Fruit fly (Drosophila melanogaster): ENCODE measurements around the gene Ccp84Ab.

Ccp84Ab gene

DNA sequence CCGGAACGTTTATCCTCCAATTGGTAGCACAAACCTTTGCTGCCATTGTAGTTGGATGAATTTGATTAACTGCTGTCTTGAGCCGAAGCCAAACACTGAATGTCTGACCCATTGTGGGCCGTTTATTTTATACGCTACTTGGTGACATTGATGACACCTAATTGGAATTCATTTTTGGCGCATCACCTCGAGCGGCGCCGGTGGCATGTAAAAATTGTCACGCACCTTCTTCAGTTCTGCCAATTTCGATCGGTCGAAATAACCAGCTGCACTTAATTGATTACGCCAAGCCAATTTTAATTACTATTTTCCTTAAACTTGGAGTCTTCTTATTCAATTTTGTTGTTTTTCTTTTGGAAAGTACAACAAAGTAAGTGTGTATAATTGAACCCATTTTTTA is 11.0 kb downstream of the Ccp84Ab start, which contains the start of gene Ccp84Ae:
Gene Ccp84Ae (minus strand): TSS at position 101 of the 400 bp plus-strand sequence.
- TF ChIP-seq CG17801 (GFP tag; optimal IDR thresholded peaks at IDR 0.05; ENCODE audit: partially characterized antibody), result no peak

DNA sequence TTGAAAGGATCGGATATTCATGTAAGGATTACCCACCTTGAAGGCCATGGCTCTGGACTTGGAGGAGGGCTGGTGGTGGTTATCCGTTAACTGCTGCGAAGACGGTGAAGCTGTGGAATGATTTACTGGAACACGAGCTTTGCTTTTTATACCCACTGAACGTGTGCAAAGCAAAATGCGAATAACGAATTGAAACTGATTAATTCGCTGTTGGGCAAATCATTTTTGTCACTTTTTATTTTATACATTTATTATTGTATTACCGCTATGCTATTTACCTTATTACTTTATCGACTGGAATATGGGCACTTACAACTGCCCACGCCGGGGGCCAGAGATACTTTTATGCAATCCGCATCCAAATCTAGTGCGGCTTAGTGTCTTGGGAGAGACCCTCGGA is 12.5 kb downstream of the Ccp84Ab start, which contains the start of gene Ccp84Af:
Gene Ccp84Af (minus strand): TSS at position 101 of the 400 bp plus-strand sequence.
- no peak for TF ChIP-seq CG17801 (GFP tag; optimal IDR thresholded peaks at IDR 0.05; ENCODE audit: partially characterized antibody)

DNA sequence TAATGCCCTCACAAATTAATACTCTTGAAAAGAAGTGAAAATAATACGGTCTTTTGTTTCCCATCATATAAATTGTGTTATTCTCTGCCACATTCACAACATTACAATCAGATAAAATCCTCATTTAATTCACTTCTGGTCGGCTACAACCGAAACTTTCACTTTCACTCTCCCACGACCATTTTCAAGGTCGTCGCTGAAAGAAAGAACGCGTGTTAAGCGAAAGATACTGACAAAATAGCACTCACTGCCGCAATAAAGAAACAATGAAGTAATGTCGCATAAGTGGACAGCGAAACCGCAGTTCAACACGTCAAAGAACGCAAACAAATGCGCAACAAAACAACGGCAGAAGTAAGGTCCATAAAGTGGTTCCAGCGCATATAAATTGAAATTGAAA is 14.5 kb downstream of the Ccp84Ab start:
- no peak for TF ChIP-seq CG17801 (GFP tag; optimal IDR thresholded peaks at IDR 0.05; ENCODE audit: partially characterized antibody)

DNA sequence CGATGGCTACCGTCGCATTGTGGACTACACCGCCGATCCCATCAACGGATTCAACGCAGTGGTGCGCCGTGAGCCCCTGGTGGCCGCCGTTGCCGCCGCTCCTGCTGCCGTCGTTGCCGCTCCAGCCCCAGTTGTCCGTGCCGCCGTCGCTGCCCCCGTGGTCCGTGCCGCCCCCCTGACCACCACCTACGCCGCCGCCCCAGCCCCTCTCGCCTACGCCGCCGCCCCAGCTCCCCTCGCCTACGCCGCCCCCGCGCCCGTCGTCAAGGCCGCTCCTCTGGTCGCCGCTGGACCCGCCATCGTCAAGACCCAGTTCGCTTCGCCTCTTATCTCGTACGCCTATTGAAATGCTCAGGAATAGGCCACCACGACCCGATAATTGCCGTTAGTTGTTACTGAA is 15.5 kb downstream of the Ccp84Ab start:
- no peak for TF ChIP-seq CG17801 (GFP tag; optimal IDR thresholded peaks at IDR 0.05; ENCODE audit: partially characterized antibody)

DNA sequence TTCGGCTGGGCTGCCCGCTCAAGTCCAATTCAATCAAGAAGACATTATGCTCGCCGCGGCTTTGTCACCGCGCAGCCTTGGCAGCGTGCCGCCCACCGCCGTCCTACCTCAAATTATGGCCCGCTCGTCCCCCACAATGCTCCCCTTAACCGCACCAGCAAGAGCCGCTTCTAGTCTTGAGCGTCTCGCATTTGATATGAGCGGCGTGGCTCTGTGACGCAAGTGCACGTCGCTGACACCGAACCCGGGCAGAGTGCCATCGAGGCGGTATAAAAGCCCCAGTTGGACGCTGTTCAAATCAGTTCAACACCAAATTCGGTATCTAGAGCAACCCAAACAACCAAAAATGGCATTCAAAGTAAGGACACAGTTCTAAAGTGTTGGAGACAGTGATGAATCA is 16.2 kb downstream of the Ccp84Ab start, which contains the start of gene Ccp84Ag:
Gene Ccp84Ag (plus strand): TSS at position 301 of the 400 bp plus-strand sequence.
- no peak for TF ChIP-seq CG17801 (GFP tag; optimal IDR thresholded peaks at IDR 0.05; ENCODE audit: partially characterized antibody)

DNA sequence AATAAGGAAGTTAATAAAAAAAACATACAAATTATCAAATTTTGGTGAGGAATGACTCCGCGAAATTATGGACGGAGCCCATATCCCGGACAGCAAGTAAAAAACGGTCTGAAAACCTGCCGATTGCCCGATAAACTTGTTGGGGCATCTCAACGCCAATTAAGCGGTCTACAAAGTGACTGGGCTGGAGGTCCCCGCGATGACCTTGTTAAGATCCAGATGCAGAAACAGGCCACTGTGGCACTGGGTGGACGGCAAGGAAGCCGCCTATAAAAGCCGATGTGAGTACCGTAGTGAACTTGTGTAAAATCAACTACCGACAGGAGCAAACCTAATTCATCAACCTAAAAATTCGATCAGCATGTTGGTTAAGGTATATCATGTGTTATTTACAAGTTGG is 18.5 kb downstream of the Ccp84Ab start, which contains the start of gene Edg84A:
Gene Edg84A (plus strand): TSS at position 301 of the 400 bp plus-strand sequence.
- TF ChIP-seq CG17801 (GFP tag; optimal IDR thresholded peaks at IDR 0.05; ENCODE audit: partially characterized antibody), result no peak

DNA sequence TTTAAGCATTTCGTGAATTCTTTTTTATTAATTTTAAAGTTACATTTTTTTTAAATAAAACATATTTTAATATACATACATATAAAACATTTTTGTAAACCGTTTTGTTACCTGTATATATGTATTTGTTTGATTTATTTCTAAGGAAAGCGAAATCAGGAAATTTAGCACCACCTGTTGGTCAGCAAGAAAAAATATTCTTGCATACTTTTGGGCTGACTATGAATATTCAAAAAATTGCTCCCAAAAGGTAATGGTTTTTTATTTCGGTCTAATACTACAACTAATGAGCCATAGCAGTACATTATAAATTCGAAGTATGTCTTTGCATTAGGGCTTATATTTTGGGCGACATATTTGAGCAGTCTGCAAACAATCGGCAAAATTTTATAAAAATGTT is 19.0 kb downstream of the Ccp84Ab start:
- TF ChIP-seq CG17801 (GFP tag; optimal IDR thresholded peaks at IDR 0.05; ENCODE audit: partially characterized antibody), result no peak

DNA sequence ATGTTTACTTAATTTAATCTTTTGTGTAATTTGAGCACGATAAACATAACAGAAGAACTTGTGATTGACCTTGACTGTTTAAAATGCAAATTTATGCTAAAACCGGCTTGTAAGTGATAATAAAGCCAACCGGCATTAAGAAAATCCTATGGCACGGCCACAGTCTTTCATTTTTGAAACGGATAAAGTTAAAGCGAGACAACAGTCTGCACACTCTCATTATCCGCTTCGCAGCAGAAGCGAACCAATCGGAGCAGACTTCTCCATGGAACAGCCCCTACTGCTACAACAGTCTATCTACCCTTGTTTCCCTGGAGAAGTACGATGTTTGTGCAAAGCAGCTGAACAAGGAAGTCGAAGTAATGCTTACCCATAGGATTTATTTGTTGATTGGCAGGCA is 19.5 kb downstream of the Ccp84Ab start:
- no peak for TF ChIP-seq CG17801 (GFP tag; optimal IDR thresholded peaks at IDR 0.05; ENCODE audit: partially characterized antibody)

DNA sequence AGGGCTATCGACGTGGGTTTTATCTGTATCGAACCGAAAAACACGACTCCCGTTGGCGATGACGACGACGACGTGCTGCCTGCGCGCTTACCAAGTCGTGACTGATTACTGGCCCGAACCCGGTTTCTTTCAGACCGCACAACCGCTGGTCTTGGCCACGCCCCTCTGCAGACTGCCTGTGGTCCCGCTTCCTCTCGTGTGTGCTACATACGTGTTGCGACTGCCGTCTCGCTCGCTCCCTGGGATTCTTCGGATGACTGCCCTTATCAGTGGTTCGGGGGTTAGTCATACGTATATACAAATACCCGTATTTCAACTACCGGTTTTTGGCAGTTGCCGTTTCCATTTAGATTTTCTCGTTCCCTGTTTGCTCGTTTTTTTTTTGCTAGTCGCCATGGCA is 24.2 kb downstream of the Ccp84Ab start, which contains the start of gene lab:
Gene lab (minus strand): TSS at position 111 of the 400 bp plus-strand sequence.
- TF ChIP-seq CG17801 (GFP tag; optimal IDR thresholded peaks at IDR 0.05; ENCODE audit: partially characterized antibody), result no peak

DNA sequence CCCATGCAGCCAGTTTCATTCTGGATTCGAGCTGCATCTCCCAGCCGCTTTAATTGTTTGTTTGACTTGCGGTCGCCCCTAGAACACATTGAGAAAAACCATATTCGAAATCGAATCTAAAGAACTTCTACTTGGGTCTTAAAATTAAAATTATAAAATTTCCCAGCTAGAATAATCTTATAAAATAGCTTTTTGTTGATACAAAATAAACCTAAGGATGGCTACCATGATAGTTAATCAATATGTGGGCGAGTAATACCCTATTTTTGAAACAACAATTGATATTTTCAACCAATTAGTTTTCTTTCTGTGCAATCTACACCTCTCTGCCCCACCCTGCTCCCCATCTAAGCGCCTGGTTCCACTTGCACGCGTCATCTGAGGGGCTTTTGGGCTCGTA is 28.1 kb downstream of the Ccp84Ab start:
- TF ChIP-seq CG17801 (GFP tag; optimal IDR thresholded peaks at IDR 0.05; ENCODE audit: partially characterized antibody), result no peak

DNA sequence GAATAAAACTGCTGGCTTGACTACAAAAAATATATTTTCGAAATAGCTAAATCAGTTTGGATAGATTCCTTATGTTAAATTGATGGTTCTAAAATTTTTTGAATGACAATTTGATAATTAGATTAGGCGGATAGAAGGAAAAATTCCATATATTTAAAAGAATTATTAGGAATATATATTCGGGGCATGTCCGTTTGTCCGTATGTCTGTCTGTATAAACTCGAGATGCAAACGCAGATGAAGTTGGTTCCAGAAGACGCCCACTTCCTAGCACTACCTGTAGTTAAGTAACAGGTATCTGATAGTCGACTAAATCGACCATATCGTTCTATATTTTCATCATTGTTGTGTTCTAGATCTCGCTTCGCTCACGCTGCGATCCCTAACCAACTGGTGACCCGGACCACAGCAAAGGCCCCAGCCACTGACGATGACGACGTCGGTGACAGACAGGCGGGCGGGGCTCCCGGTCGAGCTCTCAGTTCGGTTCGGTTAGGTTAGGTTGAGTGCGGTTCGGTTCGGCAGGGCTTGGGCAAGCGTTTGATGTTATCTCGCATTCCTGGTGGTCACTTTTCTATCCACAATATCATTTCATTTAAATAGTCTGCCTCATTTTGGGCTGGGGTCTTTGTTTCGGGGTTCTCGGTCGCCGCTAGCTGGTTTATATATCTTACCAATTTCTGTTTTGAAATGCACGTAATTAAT is 30.2 kb downstream of the Ccp84Ab start:
- no peak for TF ChIP-seq CG17801 (GFP tag; optimal IDR thresholded peaks at IDR 0.05; ENCODE audit: partially characterized antibody)

DNA sequence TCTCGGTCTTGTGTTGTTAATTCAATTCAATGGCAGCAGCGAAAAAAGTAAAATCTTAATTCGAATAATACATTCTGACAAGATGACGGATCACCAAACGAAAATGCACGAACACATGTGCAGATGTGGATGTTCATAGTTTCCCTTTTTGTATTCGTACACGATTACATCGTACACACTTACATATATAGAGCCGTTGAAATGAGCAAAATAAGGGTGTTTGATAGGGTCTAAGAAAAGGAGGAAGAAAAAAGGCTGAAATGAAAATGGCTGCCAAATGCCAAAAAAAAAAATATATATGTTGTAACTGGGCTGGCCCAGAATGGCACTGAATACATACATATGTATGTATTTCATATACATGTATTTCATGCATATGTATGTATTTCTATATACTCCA is 34.4 kb downstream of the Ccp84Ab start:
- no peak for TF ChIP-seq CG17801 (GFP tag; optimal IDR thresholded peaks at IDR 0.05; ENCODE audit: partially characterized antibody)

DNA sequence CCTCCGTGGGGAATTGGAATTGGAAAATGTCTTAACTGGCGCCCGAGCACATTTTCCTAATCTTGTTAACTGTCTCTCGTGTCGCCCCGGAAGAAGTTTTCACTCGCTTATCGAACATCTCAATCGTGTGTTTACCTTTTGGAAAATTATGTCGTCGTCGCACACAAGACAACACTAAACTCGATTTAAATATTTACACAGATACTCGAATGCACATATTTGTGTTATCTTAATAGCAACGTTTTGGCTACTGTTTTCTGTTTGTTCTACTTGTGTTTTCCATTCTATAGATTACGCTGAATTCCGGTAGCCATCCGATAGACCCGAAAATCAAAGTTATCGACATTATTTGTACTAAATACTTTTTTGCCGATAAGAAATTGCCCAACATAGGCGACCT is 35.4 kb downstream of the Ccp84Ab start:
- TF ChIP-seq CG17801 (GFP tag; optimal IDR thresholded peaks at IDR 0.05; ENCODE audit: partially characterized antibody), result no peak

DNA sequence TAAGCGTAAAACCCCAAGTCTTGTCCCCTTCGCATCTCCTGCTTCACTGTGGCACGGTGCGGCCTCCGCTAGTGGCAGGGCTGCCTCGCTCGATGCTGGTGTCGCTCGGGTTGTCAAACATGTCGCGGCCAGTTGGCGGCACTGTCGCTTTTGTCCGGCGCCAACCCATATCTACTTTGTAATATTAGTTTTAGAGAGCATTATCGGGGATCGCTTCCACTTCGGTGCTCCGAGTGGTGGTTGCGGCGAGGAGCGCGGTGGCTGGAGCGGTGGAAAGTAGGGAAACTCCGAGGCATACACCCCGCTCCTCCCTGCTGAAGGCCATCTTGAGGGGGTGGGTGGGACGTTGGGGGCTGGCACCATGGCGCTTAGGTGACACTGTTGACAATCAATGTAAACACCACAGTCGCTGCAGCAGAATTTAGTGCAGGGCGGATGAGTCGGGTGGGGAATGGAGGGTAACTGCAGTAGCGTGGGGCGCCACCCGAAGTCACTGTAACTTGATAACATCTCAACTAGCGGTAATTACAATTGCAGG is 37.5 kb downstream of the Ccp84Ab start:
- no peak for TF ChIP-seq CG17801 (GFP tag; optimal IDR thresholded peaks at IDR 0.05; ENCODE audit: partially characterized antibody)

DNA sequence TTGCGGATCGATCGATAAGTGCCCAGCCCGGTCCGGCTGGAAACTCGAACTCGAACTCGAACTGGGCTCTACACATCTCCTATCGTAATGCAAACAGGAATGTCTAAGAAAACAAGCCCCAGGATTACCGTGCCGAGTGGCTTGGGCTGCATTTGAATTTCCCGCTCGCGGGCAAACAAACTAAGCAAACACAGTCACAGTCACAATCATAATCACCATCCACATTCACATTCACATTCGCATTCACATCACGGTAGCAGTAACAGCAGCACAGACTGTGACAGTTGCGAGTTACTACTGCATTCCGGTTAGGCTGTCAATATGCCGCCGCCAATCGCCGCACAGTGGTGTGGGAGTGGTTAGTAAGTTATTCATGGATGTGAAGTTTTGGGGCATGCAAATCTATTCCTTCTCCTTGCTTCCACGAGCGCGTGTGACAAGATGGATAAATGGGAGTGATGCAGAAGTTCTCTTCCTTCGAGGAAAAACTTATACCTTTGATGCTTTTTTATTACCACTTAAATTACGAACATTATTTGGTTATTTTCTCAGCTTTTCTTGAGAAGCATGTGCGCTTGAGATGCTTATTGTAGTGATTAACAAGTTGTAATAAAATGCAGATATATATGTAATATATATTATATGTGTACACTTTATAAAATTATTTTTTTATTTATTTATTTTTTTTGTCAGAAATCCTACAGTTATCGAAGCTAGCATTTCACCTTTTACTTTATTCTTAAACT is 38.1 kb downstream of the Ccp84Ab start:
- no peak for TF ChIP-seq CG17801 (GFP tag; optimal IDR thresholded peaks at IDR 0.05; ENCODE audit: partially characterized antibody)

DNA sequence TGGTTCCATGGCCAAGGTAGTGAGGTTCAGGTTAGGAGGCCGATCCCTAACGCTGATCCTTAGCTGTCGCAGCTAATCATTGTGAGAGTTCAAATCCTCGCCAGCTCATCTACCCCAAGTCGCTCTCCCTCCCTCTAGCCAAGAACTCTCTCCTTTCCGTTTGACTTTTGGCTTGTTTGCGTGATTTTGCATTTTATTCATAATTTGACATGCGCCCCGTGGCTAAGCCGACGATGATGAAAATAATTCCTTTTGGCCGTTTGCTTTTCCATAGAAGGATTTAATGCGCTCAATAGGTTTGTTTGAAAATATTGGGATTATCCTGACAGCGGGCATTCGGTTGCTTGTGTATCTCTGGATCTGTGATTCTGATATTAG is 39.4 kb downstream of the Ccp84Ab start:
- TF ChIP-seq CG17801 (GFP tag; optimal IDR thresholded peaks at IDR 0.05; ENCODE audit: partially characterized antibody), result no peak
